Worm (Caenorhabditis elegans) whole organism, L3 larva: ENCODE data around the gene snf-12.

Experiments used
- ZK546.5 ChIP-seq: sonication (generic microtip); optimal IDR thresholded peaks from 2 replicates; lab custom pipeline; 2017; ENCODE audit warnings: missing biosample characterization, missing genetic modification characterization
- ama-1 ChIP-seq: fragments of 150-350 bp; optimal IDR thresholded peaks from 2 replicates; lab custom pipeline; 2018
- ceh-82 ChIP-seq: fragments of 150-350 bp; optimal IDR thresholded peaks from 2 replicates; lab custom pipeline; 2014; ENCODE audit warnings: missing biosample characterization, missing genetic modification characterization
- fkh-10 ChIP-seq: sonication (generic microtip); optimal IDR thresholded peaks from 2 replicates; lab custom pipeline; 2017; ENCODE audit warnings: missing biosample characterization, missing genetic modification reagents, missing genetic modification characterization
- nhr-28 ChIP-seq: fragments of 150-350 bp; optimal IDR thresholded peaks from 2 replicates; lab custom pipeline; 2014; ENCODE audit warnings: missing biosample characterization, missing genetic modification characterization
- snpc-4 ChIP-seq: fragments of 150-350 bp; optimal IDR thresholded peaks from 2 replicates; lab custom pipeline; 2014; ENCODE audit warnings: missing biosample characterization, missing genetic modification characterization
- tbx-2 ChIP-seq: sonication (generic microtip); optimal IDR thresholded peaks from 2 replicates; lab custom pipeline; 2016; ENCODE audit warnings: mild to moderate bottlenecking, missing genetic modification characterization, missing compliant biosample characterization
- unc-39 ChIP-seq: sonication (generic microtip); optimal IDR thresholded peaks from 4 replicates; lab custom pipeline; 2017; ENCODE audit warnings: missing biosample characterization, missing genetic modification characterization
- ztf-11 ChIP-seq: fragments of 150-350 bp; optimal IDR thresholded peaks from 2 replicates; lab custom pipeline; 2014; ENCODE audit warnings: missing biosample characterization, missing genetic modification characterization

ce11 chrX:9076886-9077285 is 47.6 kb downstream of the snf-12 start, which contains the start of gene F47E1.1:
- no peak for TF ChIP-seq unc-39 (tag; lab: Kevin White, UChicago)
- no peak for TF ChIP-seq ama-1 (lab: Kevin White, UChicago)
- TF ChIP-seq snpc-4 (tag; lab: Kevin White, UChicago), result no peak
- no peak for TF ChIP-seq nhr-28
- no peak for TF ChIP-seq ceh-82 (tag; lab: Kevin White, UChicago)
- TF ChIP-seq ztf-11 (tag; lab: Kevin White, UChicago), result no peak
- no peak for TF ChIP-seq fkh-10
- no peak for TF ChIP-seq tbx-2 (tag; lab: Kevin White, UChicago)
- TF ChIP-seq ZK546.5 (tag; lab: Kevin White, UChicago), result no peak
